Fruit fly (Drosophila melanogaster): Measurements from ENCODE around the gene PolI.

Gene PolI

DNA sequence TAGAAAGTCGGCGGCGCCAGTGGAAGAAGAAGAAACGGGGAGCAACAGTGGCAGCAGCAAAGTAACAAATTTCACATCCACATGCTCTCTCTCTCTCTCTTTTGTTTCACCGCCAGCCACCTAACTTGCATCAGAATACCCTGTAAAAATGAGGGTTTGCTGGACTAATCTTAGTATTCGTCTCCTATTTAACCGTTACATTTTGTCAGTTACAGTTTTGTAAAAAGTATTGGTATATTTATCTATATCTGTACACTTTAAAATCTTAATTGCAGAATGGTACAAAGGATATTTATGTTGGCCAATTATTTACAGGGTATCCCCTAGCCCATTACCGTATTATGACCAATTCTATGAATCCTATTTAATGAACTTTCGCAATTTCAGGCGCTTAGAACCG, 557 bp downstream of the PolI start (continued):
- peak; percentile 10 for TF ChIP-seq unpg (GFP tag; optimal IDR thresholded peaks at IDR 0.05)
- 0 out of 2 replicates have a peak, but pooled peaks have one; percentile 13 for TF ChIP-seq vvl (GFP tag; IDR thresholded peaks at IDR 0.05)
- TF ChIP-seq CG7556 (GFP tag; optimal IDR thresholded peaks at IDR 0.05), result peak; percentile 14
- no peak for TF ChIP-seq CG15479 (GFP tag; optimal IDR thresholded peaks at IDR 0.05)
- TF ChIP-seq CG2875 (GFP tag; optimal IDR thresholded peaks at IDR 0.05), result peak; percentile 17
- TF ChIP-seq CG11504 (tag; optimal IDR thresholded peaks at IDR 0.05), result peak; percentile 38
- TF ChIP-seq CG8944 (GFP tag; optimal IDR thresholded peaks at IDR 0.05), result no peak
- peak; percentile 37; the same call in 1 of the 3 replicates for TF ChIP-seq CG14050 (GFP tag; IDR thresholded peaks at IDR 0.05)
- no peak for TF ChIP-seq prd (optimal IDR thresholded peaks at IDR 0.05)
- peak; percentile 16; the same call in 1 of the 3 replicates for TF ChIP-seq prd (GFP tag; IDR thresholded peaks at IDR 0.05)
- TF ChIP-seq cg (GFP tag; optimal IDR thresholded peaks at IDR 0.05), result no peak
- TF ChIP-seq Pdp1 (GFP tag; optimal IDR thresholded peaks at IDR 0.05), result no peak
- no peak for TF ChIP-seq sens-2 (GFP tag; IDR thresholded peaks at IDR 0.05)
- peak; percentile 15 for TF ChIP-seq org-1 (GFP tag; optimal IDR thresholded peaks at IDR 0.05)
- no peak for TF ChIP-seq CG10959 (GFP tag; IDR thresholded peaks at IDR 0.05)
- no peak for TF ChIP-seq tap (tag; optimal IDR thresholded peaks at IDR 0.05)
- TF ChIP-seq lov (optimal IDR thresholded peaks at IDR 0.05), result no peak
- TF ChIP-seq lov (GFP tag; IDR thresholded peaks at IDR 0.05), result no peak
- no peak for TF ChIP-seq CG7357 (GFP tag; IDR thresholded peaks at IDR 0.05)
- TF ChIP-seq bsh (GFP tag; optimal IDR thresholded peaks at IDR 0.05), result peak in 1 of 2 experiments; percentile 63
- TF ChIP-seq dm (GFP tag; optimal IDR thresholded peaks at IDR 0.05), result no peak
- no peak for TF ChIP-seq CG10543 (GFP tag; optimal IDR thresholded peaks at IDR 0.05)
- TF ChIP-seq sr (GFP tag; IDR thresholded peaks at IDR 0.05), result no peak
- peak; percentile 20 for TF ChIP-seq Hsf (GFP tag; optimal IDR thresholded peaks at IDR 0.05)
- peak in 1 of 2 experiments; percentile 48 for TF ChIP-seq chif (GFP tag; optimal IDR thresholded peaks at IDR 0.05)
- TF ChIP-seq CG18262 (tag; optimal IDR thresholded peaks at IDR 0.05), result peak; percentile 29
- TF ChIP-seq gem (tag; optimal IDR thresholded peaks at IDR 0.05), result peak; percentile 61
- TF ChIP-seq shn (GFP tag; optimal IDR thresholded peaks at IDR 0.05), result no peak
- no peak for TF ChIP-seq CG8290 (GFP tag; optimal IDR thresholded peaks at IDR 0.05)
- TF ChIP-seq CG8290 (tag; optimal IDR thresholded peaks at IDR 0.05), result peak in 1 of 2 experiments; percentile 11
- peak; percentile 26; the same call in 1 of the 2 replicates for TF ChIP-seq H2.0 (GFP tag; IDR thresholded peaks at IDR 0.05)
- peak; percentile 35 for TF ChIP-seq Xbp1 (GFP tag; optimal IDR thresholded peaks at IDR 0.05)
- TF ChIP-seq hkb (optimal IDR thresholded peaks at IDR 0.05), result no peak
- TF ChIP-seq hkb (GFP tag; IDR thresholded peaks at IDR 0.05), result peak; percentile 53; the same call in 1 of the 2 replicates
- TF ChIP-seq Chrac-16 (GFP tag; optimal IDR thresholded peaks at IDR 0.05), result peak; percentile 4
- TF ChIP-seq CG11723 (GFP tag; optimal IDR thresholded peaks at IDR 0.05), result no peak
- no peak for TF ChIP-seq da (GFP tag; optimal IDR thresholded peaks at IDR 0.05)
- TF ChIP-seq MESR4 (GFP tag; optimal IDR thresholded peaks at IDR 0.05), result peak; percentile 35
- no peak for TF ChIP-seq D (optimal IDR thresholded peaks at IDR 0.05)
- TF ChIP-seq D (GFP tag; optimal IDR thresholded peaks at IDR 0.05), result peak; percentile 28
- TF ChIP-seq CG7786 (GFP tag; optimal IDR thresholded peaks at IDR 0.05), result peak; percentile 11
- peak; percentile 21; the same call in 1 of the 2 replicates for TF ChIP-seq ato (GFP tag; IDR thresholded peaks at IDR 0.05; ENCODE audit: partially characterized antibody)
- 0 out of 2 replicates have a peak, but pooled peaks have one; percentile 30 for TF ChIP-seq stc (GFP tag; IDR thresholded peaks at IDR 0.05)
- peak in 1 of 2 experiments; percentile 16 for TF ChIP-seq dpn (GFP tag; optimal IDR thresholded peaks at IDR 0.05)
- no peak for TF ChIP-seq Nf-YA (GFP tag; IDR thresholded peaks at IDR 0.05)
- no peak for TF ChIP-seq Ets97D (GFP tag; optimal IDR thresholded peaks at IDR 0.05)
- TF ChIP-seq Blimp-1 (GFP tag; optimal IDR thresholded peaks at IDR 0.05), result peak; percentile 25
- no peak for TF ChIP-seq vnd (GFP tag; IDR thresholded peaks at IDR 0.05; ENCODE audit: partially characterized antibody)
- TF ChIP-seq HLH3B (GFP tag; IDR thresholded peaks at IDR 0.05), result peak; percentile 21; the same call in 1 of the 2 replicates
- no peak for TF ChIP-seq seq (GFP tag; IDR thresholded peaks at IDR 0.05)
- peak; percentile 55 for TF ChIP-seq Ets65A (GFP tag)
- peak; percentile 27; the same call in 1 of the 3 replicates for TF ChIP-seq zfh1 (GFP tag; IDR thresholded peaks at IDR 0.05)
